Worm (Caenorhabditis elegans): ENCODE measurements around the gene H12I13.1.

DNA sequence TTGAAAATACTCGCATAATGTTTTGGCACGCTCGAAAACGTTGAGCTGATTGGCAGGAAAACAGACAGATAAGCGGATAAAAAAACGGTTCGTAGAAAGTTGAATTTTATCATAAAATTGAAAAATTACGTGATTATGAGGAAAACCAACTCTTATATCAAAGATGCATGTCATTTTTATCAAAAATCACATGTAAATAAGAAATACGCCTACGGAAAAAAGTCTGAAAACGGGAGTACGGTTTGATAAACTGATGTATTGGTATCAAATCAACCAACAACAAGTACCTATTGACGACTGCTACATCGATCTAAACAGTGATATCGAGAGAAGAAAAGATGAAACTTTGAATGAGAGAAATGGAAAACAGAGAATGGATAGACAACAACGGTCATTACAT, 41.3 kb downstream of the H12I13.1 start:
- TF ChIP-seq dao-5 (tag; optimal IDR thresholded peaks at IDR 0.05) = no peak
- TF ChIP-seq W03F9.2 (tag; optimal IDR thresholded peaks at IDR 0.05) = no peak
- TF ChIP-seq him-1 (tag; optimal IDR thresholded peaks at IDR 0.05) = no peak
